Fruit fly (Drosophila melanogaster) S2 (cell line): ENCODE measurements around the gene mag.

Experiments used
- CG8478 ChIP-seq: fragments of >200 bp; optimal IDR thresholded peaks from 2 replicates; lab custom pipeline; 2018
- CTCF ChIP-seq, 2 experiments: fragments of >200 bp; optimal IDR thresholded peaks; 2 replicates each; lab custom pipeline; 2018

- TF ChIP-seq CTCF (optimal IDR thresholded peaks at IDR 0.05; lab: Kevin White, UChicago): no peak
- no peak for TF ChIP-seq CG8478
Observed at dm6 chr3L:20474789-20475208, 14.3 kb downstream of the mag start.
